Worm (Caenorhabditis elegans): ENCODE results near the gene oac-21.

- TF ChIP-seq unc-3 (GFP tag; conservative IDR thresholded peaks at IDR 0.05) (no peak), unc-3 (tag; optimal IDR thresholded peaks at IDR 0.05) (no peak), ceh-31 (tag; optimal IDR thresholded peaks at IDR 0.05) (no peak), sox-2 (GFP tag; IDR thresholded peaks at IDR 0.05) (no peak), pha-2 (tag; optimal IDR thresholded peaks at IDR 0.05) (no peak), mec-3 (tag; optimal IDR thresholded peaks at IDR 0.05; ENCODE audit: borderline replicate concordance) (no peak), ceh-9 (tag; optimal IDR thresholded peaks at IDR 0.05) (no peak), nfya-1 (tag; optimal IDR thresholded peaks at IDR 0.05) (peak; percentile 78), ama-1 (optimal IDR thresholded peaks at IDR 0.05) (no peak)
Observed at ce11 chrIV:3856190-3856589, 32.9 kb upstream of the oac-21 start.
